Worm (Caenorhabditis elegans): Measurements from ENCODE around the gene T28D9.4.

The T28D9.4 gene

DNA sequence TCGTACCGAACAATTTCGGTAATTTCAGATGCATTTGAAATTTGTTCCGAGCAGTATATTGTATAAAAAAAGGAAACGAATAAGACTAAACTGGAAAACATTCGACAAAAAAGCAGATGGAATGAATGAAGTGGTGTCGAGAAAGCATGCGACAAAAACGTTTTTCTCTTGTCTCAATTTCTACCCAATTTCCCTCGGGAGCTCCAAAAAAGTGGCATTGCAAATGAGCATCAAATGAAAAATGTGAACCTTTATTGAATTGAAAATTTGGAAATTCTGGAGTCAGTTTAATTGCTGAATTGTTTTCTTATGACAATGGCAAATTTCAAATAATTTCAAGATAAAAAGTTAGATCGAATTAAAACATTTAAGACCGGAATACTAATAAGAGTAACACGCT, 23.4 kb downstream of the T28D9.4 start, which contains the start of gene R05G9.5:
R05G9.5 (minus strand) TSS at position 101 of the 400 bp plus-strand sequence.
- TF ChIP-seq ZK185.1 (tag; optimal IDR thresholded peaks at IDR 0.05; ENCODE audit: poor library complexity, severe bottlenecking), result no peak
- no peak for TF ChIP-seq tbp1 (GFP tag; optimal IDR thresholded peaks at IDR 0.05)
- TF ChIP-seq mes-4 (tag; optimal IDR thresholded peaks at IDR 0.05), result no peak
- no peak for TF ChIP-seq zfh-2 (GFP tag; conservative IDR thresholded peaks at IDR 0.05)
- TF ChIP-seq C06A6.2 (GFP tag; conservative IDR thresholded peaks at IDR 0.05), result no peak
- TF ChIP-seq chd-7 (tag; optimal IDR thresholded peaks at IDR 0.05), result no peak
- no peak for TF ChIP-seq rpc-1 (optimal IDR thresholded peaks at IDR 0.05)
- no peak for TF ChIP-seq rpc-1 (tag; optimal IDR thresholded peaks at IDR 0.05)
- TF ChIP-seq F33H1.4 (GFP tag; IDR thresholded peaks at IDR 0.05), result no peak

DNA sequence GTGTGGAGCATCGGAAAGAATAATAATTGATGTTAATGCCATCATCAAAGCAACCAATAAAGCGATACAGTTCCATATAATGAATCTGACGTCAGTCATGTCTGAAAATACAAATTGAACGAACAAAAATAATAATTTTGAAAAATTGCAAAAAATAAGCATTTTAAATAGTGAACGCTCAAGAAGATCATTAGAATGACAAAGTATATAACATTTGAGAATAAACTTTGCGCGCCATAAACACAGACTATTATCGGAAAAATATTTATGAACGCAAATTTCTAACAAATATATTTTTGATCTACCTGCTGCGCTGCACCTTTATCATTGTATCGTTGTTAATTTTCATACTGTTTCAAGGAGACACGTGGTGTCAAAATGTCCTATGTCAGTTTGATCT, 24.7 kb downstream of the T28D9.4 start, which contains the start of gene R05G9.3:
R05G9.3 (minus strand) TSS at position 101 of the 400 bp plus-strand sequence.
- TF ChIP-seq madf-6 (GFP tag; IDR thresholded peaks at IDR 0.05), result peak; percentile 86
- 0 out of 2 replicates have a peak, but pooled peaks have one; percentile 20 for TF ChIP-seq F33H1.4 (GFP tag; IDR thresholded peaks at IDR 0.05)
- no peak for TF ChIP-seq aptf-3 (GFP tag; IDR thresholded peaks at IDR 0.05)
- TF ChIP-seq madf-8 (GFP tag; conservative IDR thresholded peaks at IDR 0.05), result peak; percentile 47
- TF ChIP-seq F23B12.7 (tag; optimal IDR thresholded peaks at IDR 0.05; ENCODE audit: insufficient read depth), result no peak
- TF ChIP-seq hmg-1.2 (GFP tag; IDR thresholded peaks at IDR 0.05), result peak; percentile 27; the same call in 1 of the 2 replicates
- TF ChIP-seq mcd-1 (GFP tag; IDR thresholded peaks at IDR 0.05), result no peak
- TF ChIP-seq fkh-3 (tag; optimal IDR thresholded peaks at IDR 0.05), result no peak
- no peak for TF ChIP-seq snpc-4 (GFP tag; optimal IDR thresholded peaks at IDR 0.05)
- no peak for TF ChIP-seq snpc-4 (tag; optimal IDR thresholded peaks at IDR 0.05)
- TF ChIP-seq efl-1 (GFP tag; optimal IDR thresholded peaks at IDR 0.05), result peak; percentile 50

DNA sequence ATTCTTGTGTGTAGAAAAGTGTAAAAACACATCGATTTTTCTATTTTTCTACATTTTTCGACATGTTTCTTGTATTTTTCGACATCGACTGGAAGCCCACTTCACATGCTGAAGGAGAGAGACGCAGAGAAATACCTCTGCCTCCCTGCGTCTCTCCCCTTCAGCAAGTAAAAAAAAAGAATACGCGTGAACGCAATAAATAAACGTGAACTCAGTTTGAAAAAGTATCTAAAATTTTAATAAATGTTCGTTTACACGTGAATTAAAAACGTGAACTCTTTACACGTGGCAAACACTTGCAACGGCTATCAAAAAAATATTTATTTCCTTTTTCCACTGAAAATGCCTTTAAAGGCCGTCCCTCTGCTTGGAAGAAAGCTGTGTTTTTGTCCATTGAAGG, 26.1 kb downstream of the T28D9.4 start, which contains the start of gene R05G9.1:
R05G9.1 (plus strand) TSS at position 343 of the 400 bp plus-strand sequence.
- TF ChIP-seq hmg-1.2 (GFP tag; IDR thresholded peaks at IDR 0.05), result peak; percentile 66; the same call in 1 of the 2 replicates
- no peak for TF ChIP-seq K12H6.12 (tag; optimal IDR thresholded peaks at IDR 0.05)
- no peak for TF ChIP-seq hrde-1 (tag; optimal IDR thresholded peaks at IDR 0.05; ENCODE audit: borderline replicate concordance)
- no peak for TF ChIP-seq F22D6.2 (tag; optimal IDR thresholded peaks at IDR 0.05)
- no peak for TF ChIP-seq madf-6 (GFP tag; IDR thresholded peaks at IDR 0.05)

DNA sequence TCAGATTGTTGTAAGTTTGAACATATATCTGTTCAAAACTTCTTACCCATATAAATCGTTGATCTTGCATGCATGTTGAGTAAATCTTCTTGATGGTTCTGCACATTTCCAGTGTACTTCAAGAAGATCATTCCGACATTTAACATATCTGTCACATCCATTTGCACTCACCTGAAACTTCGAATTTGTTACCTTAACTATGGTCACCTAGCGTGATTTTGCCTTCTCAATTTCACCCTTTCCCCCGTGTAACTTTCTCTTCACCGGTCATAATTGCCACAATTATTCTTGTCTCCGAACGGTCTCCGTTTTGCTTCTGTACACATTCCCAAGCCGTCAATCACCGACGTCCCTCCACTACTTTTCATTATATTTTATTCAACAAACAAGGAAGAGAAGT, 36.6 kb downstream of the T28D9.4 start:
- TF ChIP-seq F37B4.10 (GFP tag; IDR thresholded peaks at IDR 0.05) (no peak), Y79H2A.3 (GFP tag; conservative IDR thresholded peaks at IDR 0.05) (no peak), ceh-58 (GFP tag; IDR thresholded peaks at IDR 0.05) (no peak), B0035.1 (tag; optimal IDR thresholded peaks at IDR 0.05) (no peak), D2030.7 (GFP tag; IDR thresholded peaks at IDR 0.05) (no peak), C17E4.6 (GFP tag; IDR thresholded peaks at IDR 0.05) (no peak), ztf-22 (GFP tag; optimal IDR thresholded peaks at IDR 0.05) (no peak), Y56A3A.18 (GFP tag; IDR thresholded peaks at IDR 0.05) (no peak), sdz-38 (tag; optimal IDR thresholded peaks at IDR 0.05) (no peak), ekl-4 (GFP tag; IDR thresholded peaks at IDR 0.05) (no peak), egl-18 (GFP tag; IDR thresholded peaks at IDR 0.05) (no peak), ztf-25 (GFP tag; IDR thresholded peaks at IDR 0.05) (no peak), Y67H2A.10 (GFP tag; conservative IDR thresholded peaks at IDR 0.05) (no peak), snpc-4 (GFP tag; optimal IDR thresholded peaks at IDR 0.05) (no peak), snpc-4 (tag; optimal IDR thresholded peaks at IDR 0.05) (no peak), F57A8.1 (GFP tag; optimal IDR thresholded peaks at IDR 0.05) (no peak), madf-3 (GFP tag; IDR thresholded peaks at IDR 0.05) (no peak), bed-2 (GFP tag; IDR thresholded peaks at IDR 0.05) (no peak), snpc-1.3 (tag; optimal IDR thresholded peaks at IDR 0.05; ENCODE audit: insufficient read depth) (no peak), B0336.3 (GFP tag; IDR thresholded peaks at IDR 0.05) (no peak), ZK185.1 (tag; optimal IDR thresholded peaks at IDR 0.05; ENCODE audit: poor library complexity, severe bottlenecking) (no peak)
